Fruit fly (Drosophila melanogaster): ENCODE results near the gene CG8852.

Gene CG8852

dm6 chr2L:3507209-3508164 lies 17.4 kb upstream of the CG8852 start, which contains the start of gene tim:
TSS of gene tim (minus strand) at chr2L:3508119.
- no peak for TF ChIP-seq CG10565 (GFP tag; optimal IDR thresholded peaks at IDR 0.05)
- no peak for TF ChIP-seq CG34224 (GFP tag; IDR thresholded peaks at IDR 0.05; ENCODE audit: partially characterized antibody)
- TF ChIP-seq ATbp (GFP tag; optimal IDR thresholded peaks at IDR 0.05): peak; percentile 46
- no peak for TF ChIP-seq Eip74EF (GFP tag; optimal IDR thresholded peaks at IDR 0.05)
- TF ChIP-seq Rx (GFP tag; IDR thresholded peaks at IDR 0.05): no peak
- no peak for TF ChIP-seq CG16863 (GFP tag; optimal IDR thresholded peaks at IDR 0.05)
- TF ChIP-seq B-H1 (GFP tag; IDR thresholded peaks at IDR 0.05): no peak
- peak; percentile 28 for TF ChIP-seq Nf-YB (GFP tag; optimal IDR thresholded peaks at IDR 0.05)
- TF ChIP-seq chif (GFP tag; optimal IDR thresholded peaks at IDR 0.05): no peak
- TF ChIP-seq bsh (GFP tag; optimal IDR thresholded peaks at IDR 0.05): peak in 1 of 2 experiments; percentile 50
- no peak for TF ChIP-seq vfl (GFP tag; optimal IDR thresholded peaks at IDR 0.05)
- TF ChIP-seq CG32532 (GFP tag; IDR thresholded peaks at IDR 0.05): no peak
- no peak for TF ChIP-seq CG1602 (GFP tag; optimal IDR thresholded peaks at IDR 0.05)
- TF ChIP-seq CG12219 (GFP tag; optimal IDR thresholded peaks at IDR 0.05): no peak
- TF ChIP-seq luna (GFP tag; optimal IDR thresholded peaks at IDR 0.05): no peak
- TF ChIP-seq CG17912 (GFP tag; optimal IDR thresholded peaks at IDR 0.05): no peak
- TF ChIP-seq HLHmδ (GFP tag; optimal IDR thresholded peaks at IDR 0.05): no peak
- no peak for TF ChIP-seq CG8281 (tag; optimal IDR thresholded peaks at IDR 0.05)
- no peak for TF ChIP-seq nerfin-1 (tag; optimal IDR thresholded peaks at IDR 0.05)
- TF ChIP-seq CG4854 (GFP tag; optimal IDR thresholded peaks at IDR 0.05): no peak
- TF ChIP-seq eve (GFP tag; optimal IDR thresholded peaks at IDR 0.05): no peak
- TF ChIP-seq Fer1 (GFP tag; optimal IDR thresholded peaks at IDR 0.05): no peak
- TF ChIP-seq Six4 (GFP tag; optimal IDR thresholded peaks at IDR 0.05): no peak
- no peak for TF ChIP-seq lbe (GFP tag; optimal IDR thresholded peaks at IDR 0.05)
- no peak for TF ChIP-seq Doc2 (GFP tag; IDR thresholded peaks at IDR 0.05)
- TF ChIP-seq ato (GFP tag; IDR thresholded peaks at IDR 0.05; ENCODE audit: partially characterized antibody): no peak
- peak; percentile 44 for TF ChIP-seq Meics (GFP tag; optimal IDR thresholded peaks at IDR 0.05)
- TF ChIP-seq crc (GFP tag; optimal IDR thresholded peaks at IDR 0.05): no peak
- TF ChIP-seq CG12391 (tag; optimal IDR thresholded peaks at IDR 0.05): peak; percentile 63
- no peak for TF ChIP-seq Elba2 (GFP tag; optimal IDR thresholded peaks at IDR 0.05)
- TF ChIP-seq CG16779 (GFP tag; IDR thresholded peaks at IDR 0.05): no peak
- TF ChIP-seq sima (GFP tag; optimal IDR thresholded peaks at IDR 0.05): no peak
- peak; percentile 64 for TF ChIP-seq phol (tag; optimal IDR thresholded peaks at IDR 0.05)
- TF ChIP-seq gsb-n (tag; optimal IDR thresholded peaks at IDR 0.05): peak; percentile 15
- TF ChIP-seq run (tag; optimal IDR thresholded peaks at IDR 0.05): peak; percentile 5
- 0 out of 3 replicates have a peak, but pooled peaks have one; percentile 25 for TF ChIP-seq CG14860 (GFP tag; IDR thresholded peaks at IDR 0.05; ENCODE audit: partially characterized antibody)
- no peak for TF ChIP-seq CG31224 (GFP tag; IDR thresholded peaks at IDR 0.05)
- no peak for TF ChIP-seq croc (GFP tag; conservative IDR thresholded peaks at IDR 0.05)
- no peak for TF ChIP-seq CG10321 (GFP tag; IDR thresholded peaks at IDR 0.05)
- TF ChIP-seq CG11696 (GFP tag; IDR thresholded peaks at IDR 0.05): no peak
- peak; percentile 66; the same call in 1 of the 2 replicates for TF ChIP-seq Adf1 (GFP tag; IDR thresholded peaks at IDR 0.05)
- no peak for TF ChIP-seq CG11723 (GFP tag; optimal IDR thresholded peaks at IDR 0.05)
- no peak for TF ChIP-seq br (optimal IDR thresholded peaks at IDR 0.05)
- TF ChIP-seq CG9932 (GFP tag; IDR thresholded peaks at IDR 0.05): peak; percentile 7; the same call in 1 of the 2 replicates
- peak; percentile 13 for TF ChIP-seq CG13775 (GFP tag; optimal IDR thresholded peaks at IDR 0.05)
- no peak for TF ChIP-seq ems (GFP tag; optimal IDR thresholded peaks at IDR 0.05)
- TF ChIP-seq Myb (GFP tag; optimal IDR thresholded peaks at IDR 0.05): no peak
- TF ChIP-seq Dp (GFP tag; optimal IDR thresholded peaks at IDR 0.05): no peak
- TF ChIP-seq CG4328 (GFP tag; optimal IDR thresholded peaks at IDR 0.05): no peak

Measured in whole organism, embryonic.